Fruit fly (Drosophila melanogaster): ENCODE results near the gene CG42395.

DNA sequence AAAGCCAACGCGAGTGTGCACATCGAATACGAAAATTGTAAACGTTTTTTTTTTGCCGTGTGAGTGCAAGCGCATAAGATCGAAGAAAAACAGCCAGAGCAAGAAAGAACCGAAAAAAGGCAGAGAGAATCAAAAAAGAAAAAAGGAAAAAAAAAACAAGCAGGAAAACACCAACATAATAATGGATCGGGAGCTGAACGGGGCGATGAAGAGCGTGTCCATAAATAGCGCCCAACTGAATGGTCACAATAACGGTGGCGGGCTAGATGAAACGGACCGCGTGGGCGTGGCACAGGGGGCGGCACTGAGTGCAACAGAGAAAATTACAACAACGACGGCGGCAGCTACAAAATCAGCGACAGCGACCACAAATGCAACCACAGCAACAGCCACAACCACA lies 10.0 kb upstream of the CG42395 start:
- TF ChIP-seq pan (optimal IDR thresholded peaks at IDR 0.05) (peak; percentile 57), CG8478 (optimal IDR thresholded peaks at IDR 0.05) (no peak), usp (GFP tag; optimal IDR thresholded peaks at IDR 0.05) (no peak), EcR (GFP tag; optimal IDR thresholded peaks at IDR 0.05) (no peak), psq (optimal IDR thresholded peaks at IDR 0.05) (no peak)

All from whole organism.